Worm (Caenorhabditis elegans) whole organism, L1 larva: ENCODE results near the gene fbxb-75.
A peak's percentile ranks its signal among the peaks of the same experiment; 100 is the strongest.

Experiments used
- C16A3.4 ChIP-seq: fragments of 150-350 bp; optimal IDR thresholded peaks from 2 replicates; lab custom pipeline; 2014; ENCODE audit warnings: missing biosample characterization, missing genetic modification characterization
- Y116A8C.19 ChIP-seq: sonication (generic microtip); optimal IDR thresholded peaks from 2 replicates; lab custom pipeline; 2016; ENCODE audit warnings: missing compliant biosample characterization, missing genetic modification characterization, borderline replicate concordance
- aly-2 ChIP-seq: fragments of 150-350 bp; optimal IDR thresholded peaks from 2 replicates; lab custom pipeline; 2014; ENCODE audit warnings: missing biosample characterization, missing genetic modification characterization
- ama-1 ChIP-seq: fragments of 150-350 bp; optimal IDR thresholded peaks from 2 replicates; lab custom pipeline; 2014
- blmp-1 ChIP-seq: fragments of 150-350 bp; optimal IDR thresholded peaks from 2 replicates; lab custom pipeline; 2014; ENCODE audit warnings: missing biosample characterization, missing genetic modification characterization
- ceh-82 ChIP-seq, 3 experiments: fragments of 150-350 bp in 1 of 3; sonication (generic microtip) in 2 of 3; optimal IDR thresholded peaks; 2 replicates each; lab custom pipeline; 2014 to 2017; ENCODE audit warnings: missing biosample characterization in 3 of 3, missing genetic modification characterization in 3 of 3
- ces-1 ChIP-seq: fragments of 150-350 bp; optimal IDR thresholded peaks from 2 replicates; lab custom pipeline; 2014; ENCODE audit warnings: missing biosample characterization, missing genetic modification reagents, missing genetic modification characterization
- efl-1 ChIP-seq, 4 experiments: fragments of 150-350 bp; optimal IDR thresholded peaks in 3 of 4; peaks in 1 of 4; 1 replicate in 1 of 4; 2 replicates in 3 of 4; lab custom pipeline; 2014; ENCODE audit warnings: missing biosample characterization in 2 of 4, missing genetic modification characterization in 2 of 4, missing genetic modification reagents in 2 of 4
- egl-27 ChIP-seq, 2 experiments: fragments of 150-350 bp in 1 of 2; sonication (generic microtip); optimal IDR thresholded peaks; 3 replicates each; lab custom pipeline; 2017 to 2018; ENCODE audit warnings: missing biosample characterization in 2 of 2, missing genetic modification characterization in 2 of 2, missing genetic modification reagents in 2 of 2
- elt-3 ChIP-seq, 6 experiments: fragments of 150-350 bp in 1 of 6; sonication (generic microtip); optimal IDR thresholded peaks; 2 replicates each; lab custom pipeline; 2017 to 2018; ENCODE audit warnings: missing biosample characterization in 6 of 6, missing genetic modification characterization in 6 of 6, inconsistent platforms in 1 of 6
- fos-1 ChIP-seq: fragments of 150-350 bp; optimal IDR thresholded peaks from 2 replicates; lab custom pipeline; 2014; ENCODE audit warnings: missing biosample characterization, missing genetic modification characterization
- grh-1 ChIP-seq: fragments of 200-800 bp; sonication (Bioruptor generic); IDR thresholded peaks from 2 replicates; pipeline ENCODE4 v1.3.6; 2022; ENCODE audit warnings: missing genetic modification reagents, missing genetic modification characterization, missing compliant biosample characterization
- hlh-17 ChIP-seq: fragments of 200-800 bp; sonication (Bioruptor generic); optimal IDR thresholded peaks from 2 replicates; lab custom pipeline; 2018; ENCODE audit warnings: missing genetic modification characterization, mild to moderate bottlenecking, missing compliant biosample characterization, moderate library complexity, borderline replicate concordance
- hlh-4 ChIP-seq: sonication (generic microtip); optimal IDR thresholded peaks from 2 replicates; lab custom pipeline; 2016; ENCODE audit warnings: mild to moderate bottlenecking, missing genetic modification characterization, missing compliant biosample characterization
- irx-1 ChIP-seq: sonication (generic microtip); optimal IDR thresholded peaks from 2 replicates; lab custom pipeline; 2016; ENCODE audit warnings: missing genetic modification characterization, missing compliant biosample characterization
- isw-1 ChIP-seq: fragments of 200-800 bp; sonication (Bioruptor generic); IDR thresholded peaks from 2 replicates; pipeline ENCODE4 v1.3.6; 2022; ENCODE audit warnings: missing genetic modification characterization, missing compliant biosample characterization
- lin-13 ChIP-seq: fragments of 150-350 bp; optimal IDR thresholded peaks from 2 replicates; lab custom pipeline; 2014; ENCODE audit warnings: missing biosample characterization, missing genetic modification reagents, missing genetic modification characterization
- lin-14 ChIP-seq: fragments of 200-800 bp; sonication (Bioruptor generic); optimal IDR thresholded peaks from 2 replicates; lab custom pipeline; 2018; ENCODE audit warnings: mild to moderate bottlenecking, missing genetic modification characterization, moderate library complexity, missing compliant biosample characterization
- lin-35 ChIP-seq, 2 experiments: fragments of 150-350 bp; optimal IDR thresholded peaks; 2 replicates each; lab custom pipeline; 2014; ENCODE audit warnings: missing biosample characterization in 2 of 2, missing genetic modification characterization in 2 of 2, missing genetic modification reagents in 2 of 2
- lsy-2 ChIP-seq, 2 experiments: fragments of 150-350 bp; optimal IDR thresholded peaks; 2 replicates each; lab custom pipeline; 2014; ENCODE audit warnings: missing biosample characterization in 2 of 2, missing genetic modification characterization in 2 of 2
- mab-9 ChIP-seq: fragments of 200-800 bp; sonication (Bioruptor generic); IDR thresholded peaks from 2 replicates; pipeline ENCODE4 v1.3.6; 2022; ENCODE audit warnings: missing genetic modification reagents, missing genetic modification characterization, missing compliant biosample characterization
- nhr-12 ChIP-seq: sonication (generic microtip); optimal IDR thresholded peaks from 2 replicates; lab custom pipeline; 2017; ENCODE audit warnings: missing biosample characterization, missing genetic modification characterization
- nhr-20 ChIP-seq: sonication (generic microtip); optimal IDR thresholded peaks from 2 replicates; lab custom pipeline; 2016; ENCODE audit warnings: mild to moderate bottlenecking, missing genetic modification characterization, missing compliant biosample characterization
- nhr-237 ChIP-seq: fragments of 150-350 bp; optimal IDR thresholded peaks from 2 replicates; lab custom pipeline; 2014; ENCODE audit warnings: missing biosample characterization, missing genetic modification characterization
- nhr-47 ChIP-seq: sonication (generic microtip); optimal IDR thresholded peaks from 2 replicates; lab custom pipeline; 2016; ENCODE audit warnings: mild to moderate bottlenecking, missing genetic modification characterization, moderate library complexity, missing compliant biosample characterization
- nhr-71 ChIP-seq: sonication (generic microtip); optimal IDR thresholded peaks from 2 replicates; lab custom pipeline; 2016; ENCODE audit warnings: mild to moderate bottlenecking, missing genetic modification characterization, moderate library complexity, missing compliant biosample characterization
- nhr-85 ChIP-seq: sonication (generic microtip); peaks from one replicate; lab custom pipeline; 2016; ENCODE audit warnings: missing genetic modification characterization, inconsistent platforms, missing compliant biosample characterization
- pqm-1 ChIP-seq: sonication (generic microtip); optimal IDR thresholded peaks from 3 replicates; lab custom pipeline; 2017; ENCODE audit warnings: missing biosample characterization, missing genetic modification characterization
- rnt-1 ChIP-seq: sonication (generic microtip); optimal IDR thresholded peaks from 2 replicates; lab custom pipeline; 2016; ENCODE audit warnings: mild to moderate bottlenecking, missing genetic modification characterization, moderate library complexity, missing compliant biosample characterization
- skn-1 ChIP-seq: fragments of 150-350 bp; optimal IDR thresholded peaks from 2 replicates; lab custom pipeline; 2014; ENCODE audit warnings: missing biosample characterization, missing genetic modification characterization
- snu-23 ChIP-seq: sonication (generic microtip); optimal IDR thresholded peaks from 2 replicates; lab custom pipeline; 2016; ENCODE audit warnings: missing genetic modification characterization, missing compliant biosample characterization
- sox-4 ChIP-seq: sonication (generic microtip); optimal IDR thresholded peaks from 2 replicates; lab custom pipeline; 2016; ENCODE audit warnings: missing genetic modification characterization, missing compliant biosample characterization
- sptf-1 ChIP-seq: fragments of 150-350 bp; optimal IDR thresholded peaks from 2 replicates; lab custom pipeline; 2014; ENCODE audit warnings: missing biosample characterization, missing genetic modification characterization
- unc-62 ChIP-seq: fragments of 150-350 bp; optimal IDR thresholded peaks from 2 replicates; lab custom pipeline; 2014; ENCODE audit warnings: missing biosample characterization, missing genetic modification reagents, missing genetic modification characterization
- unc-86 ChIP-seq: sonication (generic microtip); optimal IDR thresholded peaks from 2 replicates; lab custom pipeline; 2016; ENCODE audit warnings: missing genetic modification characterization, missing compliant biosample characterization
- ztf-11 ChIP-seq, 2 experiments: sonication (generic microtip); optimal IDR thresholded peaks; 2 replicates each; lab custom pipeline; 2016 to 2017; ENCODE audit warnings: missing genetic modification characterization in 2 of 2, missing biosample characterization in 1 of 2, missing compliant biosample characterization in 1 of 2
- ztf-4 ChIP-seq: fragments of 150-350 bp; optimal IDR thresholded peaks from 2 replicates; lab custom pipeline; 2014; ENCODE audit warnings: missing biosample characterization, missing genetic modification characterization

Gene fbxb-75

DNA sequence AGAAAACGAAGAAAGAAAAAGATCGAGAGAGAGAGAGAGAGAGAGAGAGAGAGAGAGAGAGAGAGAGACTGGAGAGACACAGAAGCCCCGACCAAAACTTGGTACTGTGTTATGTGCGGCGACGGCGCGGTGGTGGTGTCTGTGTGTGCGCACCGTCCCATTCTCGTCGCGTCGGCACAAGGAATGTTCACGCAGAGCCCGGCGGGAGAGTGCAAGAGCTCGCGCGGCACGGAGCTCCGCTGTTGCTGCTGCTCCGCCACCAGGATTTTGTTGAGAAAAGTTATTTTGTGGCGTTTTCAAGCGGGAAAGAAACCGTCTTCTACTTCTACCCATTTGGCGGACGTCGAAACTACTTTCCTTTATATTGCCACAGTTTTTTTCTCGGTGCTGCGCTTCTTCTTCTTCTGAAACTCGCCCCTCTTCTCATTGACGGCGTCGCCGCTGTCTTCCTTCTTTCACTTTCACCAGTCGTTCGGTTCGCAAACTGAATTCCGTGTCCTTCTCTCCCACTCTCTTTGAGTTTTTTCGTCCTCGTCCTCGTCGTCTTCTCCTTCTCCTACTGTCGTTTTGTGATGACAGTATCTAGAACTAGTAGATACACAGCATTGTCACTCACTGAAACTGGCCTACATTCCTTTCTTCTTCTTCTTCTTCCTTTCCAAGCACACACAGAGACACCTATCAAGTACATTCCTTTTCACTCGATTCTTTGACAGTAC is 41.4 kb downstream of the fbxb-75 start:
- TF ChIP-seq lsy-2 (tag; optimal IDR thresholded peaks at IDR 0.05; lab: Kevin White, UChicago), result no peak
- peak in 1 of 2 experiments; percentile 1 for TF ChIP-seq efl-1 (optimal IDR thresholded peaks at IDR 0.05; lab: Kevin White, UChicago)
- peak in 1 of 2 experiments; percentile 71 for TF ChIP-seq efl-1 (GFP tag; optimal IDR thresholded peaks at IDR 0.05 in 1 of 2; lab: Kevin White, UChicago)
- peak; percentile 63 for TF ChIP-seq blmp-1 (tag; lab: Kevin White, UChicago)

DNA sequence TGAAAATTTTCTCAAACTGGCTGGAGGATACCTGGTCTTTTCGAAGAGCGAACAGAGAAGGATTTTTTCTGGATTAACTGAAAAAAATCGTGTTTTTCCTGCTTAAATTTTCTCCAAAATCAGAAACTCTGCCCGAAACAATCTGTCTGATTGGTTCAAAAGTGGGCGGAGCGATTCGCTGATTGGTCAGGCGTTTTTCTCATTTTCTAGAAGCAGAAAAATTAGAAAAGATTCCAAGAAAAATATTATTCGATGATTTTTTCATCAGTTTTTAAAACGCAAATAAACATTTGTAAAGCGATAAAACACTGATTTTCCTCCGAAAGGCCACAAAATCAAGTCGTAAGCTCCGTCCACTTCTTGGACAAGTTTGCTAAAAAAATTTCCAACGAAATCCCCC is 42.1 kb downstream of the fbxb-75 start:
- TF ChIP-seq mab-9 (GFP tag; lab: Robert Waterston, UW), result no peak
- no peak for TF ChIP-seq efl-1 (optimal IDR thresholded peaks at IDR 0.05; lab: Kevin White, UChicago)
- peak in 1 of 2 experiments; percentile 56 for TF ChIP-seq efl-1 (GFP tag; optimal IDR thresholded peaks at IDR 0.05 in 1 of 2; lab: Kevin White, UChicago)
- TF ChIP-seq, all 84 proteins: peak for 1

DNA sequence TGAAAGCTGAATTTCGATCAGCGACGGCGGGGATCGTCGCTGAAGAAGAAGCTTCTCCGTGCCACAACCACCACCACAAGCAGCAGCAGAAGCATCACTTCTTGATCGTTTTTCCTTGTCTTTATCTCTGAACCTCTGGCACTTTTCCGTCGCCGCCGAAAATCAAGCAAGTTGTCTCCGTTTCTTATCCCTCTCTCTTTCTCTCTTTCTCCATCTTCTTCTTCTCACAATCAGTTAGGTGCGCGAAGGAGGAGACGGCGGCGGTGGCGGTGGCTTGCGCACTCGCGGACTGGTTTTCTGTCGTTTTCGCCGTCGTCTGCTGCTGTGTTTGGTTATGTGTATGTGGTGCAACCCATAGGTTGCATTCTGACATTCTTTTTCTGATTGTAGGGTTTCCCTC is 42.6 kb downstream of the fbxb-75 start:
- TF ChIP-seq hlh-4 (tag; lab: Kevin White, UChicago) (no peak), nhr-20 (tag; lab: Kevin White, UChicago) (peak; percentile 7), rnt-1 (tag; lab: Kevin White, UChicago) (peak; percentile 32), skn-1 (tag; lab: Kevin White, UChicago) (peak; percentile 7), sox-4 (tag; lab: Kevin White, UChicago) (no peak), mab-9 (GFP tag; lab: Robert Waterston, UW) (no peak), nhr-47 (tag; lab: Kevin White, UChicago) (peak; percentile 16), egl-27 (tag; optimal IDR thresholded peaks at IDR 0.05; lab: Kevin White, UChicago) (no peak), lin-14 (peak; percentile 45), ztf-4 (peak; percentile 26), lsy-2 (tag; optimal IDR thresholded peaks at IDR 0.05; lab: Kevin White, UChicago) (peak in 1 of 2 experiments; percentile 27), ces-1 (GFP tag; lab: Kevin White, UChicago) (no peak), blmp-1 (tag; lab: Kevin White, UChicago) (peak; percentile 86), lin-35 (GFP tag; optimal IDR thresholded peaks at IDR 0.05; lab: Kevin White, UChicago) (peak in 1 of 2 experiments; percentile 12), hlh-17 (no peak), nhr-85 (tag; lab: Kevin White, UChicago) (peak; percentile 35), fos-1 (no peak)

DNA sequence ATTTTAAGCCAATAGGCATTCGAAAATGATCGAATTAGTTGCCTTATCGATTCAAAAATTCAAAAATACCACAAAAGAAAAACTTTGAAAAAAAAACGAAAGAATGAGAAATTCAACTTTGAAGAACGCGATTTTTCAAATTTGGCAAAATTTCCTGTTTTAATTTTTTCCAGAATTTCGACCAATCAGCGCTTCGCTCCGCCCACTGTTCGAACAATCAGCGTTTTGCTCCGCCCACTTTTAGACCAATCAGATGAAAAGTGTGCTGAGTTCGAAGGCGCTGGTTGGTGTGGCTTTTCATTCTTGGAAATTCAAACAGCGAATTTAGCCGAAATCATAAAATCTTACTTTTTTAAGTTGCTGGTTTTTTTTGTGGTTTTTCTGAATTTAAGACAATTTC is 43.4 kb downstream of the fbxb-75 start:
- no peak for TF ChIP-seq efl-1 (optimal IDR thresholded peaks at IDR 0.05; lab: Kevin White, UChicago)
- TF ChIP-seq efl-1 (GFP tag; optimal IDR thresholded peaks at IDR 0.05 in 1 of 2; lab: Kevin White, UChicago), result peak in 1 of 2 experiments; percentile 89
- no peak for TF ChIP-seq ama-1 (lab: Kevin White, UChicago)

DNA sequence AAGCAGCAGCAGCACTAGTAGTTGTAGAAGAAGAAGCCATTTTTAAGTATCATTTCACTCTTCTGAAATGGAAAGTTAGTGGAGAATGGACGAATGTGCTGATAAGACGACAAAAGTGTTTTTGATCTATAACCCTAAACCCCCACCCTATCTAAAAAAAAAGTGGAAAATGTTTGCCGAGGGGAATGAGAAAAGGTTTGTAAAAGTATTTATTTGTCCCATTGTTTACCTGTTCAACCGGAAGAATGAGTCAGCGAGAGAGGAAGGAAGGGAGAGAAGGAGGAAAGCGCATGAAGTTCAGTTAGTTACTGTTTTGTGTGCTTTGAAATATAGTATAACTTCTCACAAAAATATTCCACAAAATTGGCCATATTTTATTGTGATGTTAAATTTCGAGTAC is 43.9 kb downstream of the fbxb-75 start:
- TF ChIP-seq ztf-11 (tag; optimal IDR thresholded peaks at IDR 0.05; lab: Kevin White, UChicago) (no peak), aly-2 (tag; lab: Kevin White, UChicago) (no peak), nhr-20 (tag; lab: Kevin White, UChicago) (no peak), hlh-4 (tag; lab: Kevin White, UChicago) (no peak), unc-86 (tag; lab: Kevin White, UChicago) (no peak), blmp-1 (tag; lab: Kevin White, UChicago) (peak; percentile 56), mab-9 (GFP tag; lab: Robert Waterston, UW) (no peak), ces-1 (GFP tag; lab: Kevin White, UChicago) (no peak), irx-1 (tag; lab: Kevin White, UChicago) (no peak), lin-14 (peak; percentile 15), ceh-82 (tag; optimal IDR thresholded peaks at IDR 0.05; lab: Kevin White, UChicago) (no peak), nhr-237 (tag; lab: Kevin White, UChicago) (no peak)

DNA sequence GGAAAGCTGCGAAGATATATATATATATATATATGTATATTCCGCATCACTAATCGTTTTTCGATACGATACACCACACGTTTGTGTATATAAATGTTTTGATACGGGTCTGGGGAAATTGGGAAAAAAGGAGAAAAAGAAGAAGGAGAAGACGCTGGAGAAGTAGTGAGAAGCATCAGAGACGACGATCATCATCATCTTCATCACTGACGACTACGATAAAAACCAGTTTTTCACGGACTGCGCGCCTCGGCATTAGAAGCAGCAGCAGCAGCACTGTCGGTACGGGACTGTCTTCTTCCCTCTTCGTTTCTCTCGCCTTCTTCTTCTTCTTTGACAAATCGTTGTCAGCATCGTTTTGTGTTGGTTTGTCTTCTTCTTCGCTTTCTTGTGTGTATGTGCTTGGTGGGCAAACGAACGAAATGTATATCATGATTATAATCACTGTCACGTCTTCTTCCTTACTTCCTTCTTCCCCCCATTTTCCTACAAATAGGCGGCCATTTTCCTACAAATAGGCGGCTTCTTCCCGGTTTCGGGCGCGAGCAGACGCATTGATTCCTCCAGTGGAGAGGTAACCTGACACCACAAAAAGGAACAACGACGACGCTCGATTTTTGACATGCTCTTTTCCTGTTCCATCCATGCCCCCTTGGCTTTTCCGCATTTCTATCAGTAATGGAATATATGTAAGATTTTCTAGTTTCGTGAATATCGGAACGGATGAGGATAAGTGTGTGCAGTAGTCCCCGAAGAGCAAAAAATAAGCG is 44.7 kb downstream of the fbxb-75 start:
- TF ChIP-seq grh-1 (GFP tag; lab: Robert Waterston, UW) (peak; percentile 74), elt-3 (tag; optimal IDR thresholded peaks at IDR 0.05; lab: Kevin White, UChicago) (peak in 1 of 6 experiments; percentile 60), Y116A8C.19 (no peak), lin-13 (GFP tag; lab: Kevin White, UChicago) (no peak), nhr-85 (tag; lab: Kevin White, UChicago) (peak; percentile 81), blmp-1 (tag; lab: Kevin White, UChicago) (peak; percentile 46), ztf-4 (peak; percentile 42), rnt-1 (tag; lab: Kevin White, UChicago) (no peak), nhr-71 (peak; percentile 26), isw-1 (GFP tag; lab: Robert Waterston, UW) (no peak), unc-86 (tag; lab: Kevin White, UChicago) (no peak), C16A3.4 (tag; lab: Kevin White, UChicago) (no peak), snu-23 (peak; percentile 42), sptf-1 (tag; lab: Kevin White, UChicago) (no peak), unc-62 (GFP tag; lab: Kevin White, UChicago) (no peak), nhr-12 (tag; lab: Kevin White, UChicago) (no peak), lin-14 (peak; percentile 46), pqm-1 (tag; lab: Kevin White, UChicago) (no peak)
